Fruit fly (Drosophila melanogaster): ENCODE data around the gene fid.

The fid gene

dm6 chr3R:25997068-25997714, 27.3 kb downstream of the fid start:
- TF ChIP-seq psq (optimal IDR thresholded peaks at IDR 0.05): no peak
- no peak for TF ChIP-seq CG8478 (optimal IDR thresholded peaks at IDR 0.05)
- TF ChIP-seq usp (GFP tag; optimal IDR thresholded peaks at IDR 0.05): no peak
- no peak for TF ChIP-seq Dll (optimal IDR thresholded peaks at IDR 0.05)

DNA sequence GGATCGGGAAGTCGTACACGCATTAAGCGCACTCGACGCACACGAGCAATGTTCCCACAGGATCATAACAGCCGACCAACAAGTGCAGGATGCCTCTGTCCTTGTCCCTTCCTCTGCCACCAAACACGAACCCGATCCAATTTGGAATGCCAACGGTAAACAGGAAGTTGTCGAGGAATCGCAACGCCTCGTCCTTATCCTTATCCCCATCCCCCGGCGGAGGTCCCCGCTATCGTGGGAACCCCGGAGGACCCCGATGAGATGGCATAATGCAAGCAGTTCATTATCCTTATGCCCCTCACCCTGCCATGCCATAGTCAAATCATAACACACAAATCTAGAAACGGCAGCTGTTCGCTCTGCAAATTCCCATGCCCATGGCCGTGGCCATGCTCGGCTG, 29.2 kb downstream of the fid start:
- TF ChIP-seq usp (GFP tag; optimal IDR thresholded peaks at IDR 0.05) (no peak), Dll (optimal IDR thresholded peaks at IDR 0.05) (no peak), CG8478 (optimal IDR thresholded peaks at IDR 0.05) (no peak), EcR (GFP tag; optimal IDR thresholded peaks at IDR 0.05) (no peak), psq (optimal IDR thresholded peaks at IDR 0.05) (no peak), pan (optimal IDR thresholded peaks at IDR 0.05) (no peak)

- TF ChIP-seq usp (GFP tag; optimal IDR thresholded peaks at IDR 0.05): no peak
- no peak for TF ChIP-seq Dll (optimal IDR thresholded peaks at IDR 0.05)
- no peak for TF ChIP-seq psq (optimal IDR thresholded peaks at IDR 0.05)
- no peak for TF ChIP-seq pan (optimal IDR thresholded peaks at IDR 0.05)
- TF ChIP-seq CG8478 (optimal IDR thresholded peaks at IDR 0.05): no peak
- no peak for TF ChIP-seq EcR (GFP tag; optimal IDR thresholded peaks at IDR 0.05)
Measured at dm6 chr3R:25999611-26000010, 29.7 kb downstream of the fid start.

dm6 chr3R:26000720-26001682, 31.1 kb downstream of the fid start:
- TF ChIP-seq psq (optimal IDR thresholded peaks at IDR 0.05): no peak
- no peak for TF ChIP-seq usp (GFP tag; optimal IDR thresholded peaks at IDR 0.05)
- TF ChIP-seq EcR (GFP tag; optimal IDR thresholded peaks at IDR 0.05): no peak
- TF ChIP-seq pan (optimal IDR thresholded peaks at IDR 0.05): no peak
- TF ChIP-seq Dll (optimal IDR thresholded peaks at IDR 0.05): no peak
- TF ChIP-seq CG8478 (optimal IDR thresholded peaks at IDR 0.05): no peak

DNA sequence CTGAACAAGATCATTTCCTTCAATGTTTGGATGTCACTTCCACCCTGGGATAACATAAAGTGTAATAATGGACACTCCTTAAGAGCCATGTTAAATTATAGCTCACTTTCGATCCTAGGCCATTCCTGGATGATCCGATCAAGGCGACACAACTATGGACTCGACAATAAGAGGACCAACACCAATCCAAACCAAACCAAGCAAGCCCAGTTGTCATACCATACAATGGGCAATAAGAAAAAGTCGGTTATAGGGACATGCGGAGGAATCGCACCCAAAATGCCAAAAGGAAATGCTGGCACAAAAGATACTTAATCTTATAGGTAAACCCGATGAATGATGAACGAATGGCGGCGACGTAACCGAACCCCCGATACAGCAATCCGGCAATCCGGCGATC, 32.2 kb downstream of the fid start:
- TF ChIP-seq usp (GFP tag; optimal IDR thresholded peaks at IDR 0.05) (no peak), CG8478 (optimal IDR thresholded peaks at IDR 0.05) (no peak), Dll (optimal IDR thresholded peaks at IDR 0.05) (no peak), EcR (GFP tag; optimal IDR thresholded peaks at IDR 0.05) (no peak), pan (optimal IDR thresholded peaks at IDR 0.05) (no peak), psq (optimal IDR thresholded peaks at IDR 0.05) (no peak)

DNA sequence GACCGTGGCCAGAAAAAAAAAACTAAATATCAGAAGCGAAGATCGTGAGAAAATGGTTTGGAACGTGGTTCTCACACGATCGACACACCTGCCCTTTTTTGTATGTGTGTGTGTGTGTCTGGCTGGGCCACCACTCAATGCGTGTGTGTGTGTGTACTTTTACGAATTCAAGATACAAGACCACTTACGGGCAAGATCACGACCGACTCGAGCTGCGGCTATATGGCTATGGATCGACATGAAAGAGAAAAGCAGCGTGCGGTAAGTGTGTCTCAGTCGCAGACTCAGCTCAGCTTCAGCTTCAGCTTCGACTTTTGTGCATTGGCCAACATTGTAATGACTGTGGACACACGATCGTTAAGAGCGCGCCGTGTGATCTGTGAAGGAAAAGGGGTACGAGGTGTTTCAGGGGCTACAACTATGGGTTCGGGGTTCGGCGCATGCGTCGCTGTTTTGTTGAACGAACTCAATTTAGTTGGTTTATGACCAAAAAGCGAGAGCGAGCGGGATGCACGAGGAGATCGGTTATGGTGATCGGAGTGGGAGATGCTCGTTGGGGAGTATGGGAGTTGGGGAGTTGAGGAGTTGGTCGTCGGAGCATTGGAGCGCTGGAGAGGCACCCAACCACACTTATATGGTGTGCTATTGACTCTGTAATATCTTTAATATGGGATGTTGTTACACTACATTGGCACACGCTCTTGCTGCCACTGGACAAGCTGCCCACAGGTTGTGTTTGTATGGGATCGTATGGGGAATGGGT, 32.9 kb downstream of the fid start:
- TF ChIP-seq usp (GFP tag; optimal IDR thresholded peaks at IDR 0.05) (no peak), Dll (optimal IDR thresholded peaks at IDR 0.05) (peak; percentile 0), EcR (GFP tag; optimal IDR thresholded peaks at IDR 0.05) (peak in 1 of 2 experiments; percentile 47), psq (optimal IDR thresholded peaks at IDR 0.05) (no peak), pan (optimal IDR thresholded peaks at IDR 0.05) (no peak), CG8478 (optimal IDR thresholded peaks at IDR 0.05) (no peak)

DNA sequence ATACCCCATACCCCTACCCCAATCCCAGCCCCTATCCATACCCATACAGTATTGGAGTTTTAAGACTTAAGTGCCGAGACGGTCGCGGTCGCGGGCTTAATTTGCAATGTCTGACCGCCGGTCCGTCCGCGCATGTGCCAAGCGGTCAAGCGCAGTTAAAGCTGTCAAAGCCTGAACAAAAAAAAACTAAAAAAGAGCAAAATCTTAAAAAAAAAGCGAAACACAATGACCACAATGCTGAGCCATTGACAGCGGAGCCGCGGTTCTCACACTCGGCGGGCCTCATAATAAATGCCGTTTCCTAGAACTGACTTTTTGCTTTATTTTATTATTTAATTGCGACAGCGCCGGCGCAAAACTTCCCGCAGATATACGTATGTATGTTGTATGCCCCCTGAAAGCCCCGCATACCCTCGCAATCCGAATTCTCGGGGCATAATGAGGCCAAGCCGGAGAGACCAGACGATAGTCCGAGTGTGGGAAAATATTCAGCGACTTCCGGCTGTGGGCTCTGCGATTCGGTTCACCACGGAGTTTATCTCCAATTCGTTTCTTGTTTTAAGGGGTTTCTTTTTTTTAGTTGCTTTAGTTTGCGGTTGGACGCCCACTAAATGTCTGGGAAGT, 34.6 kb downstream of the fid start:
- TF ChIP-seq usp (GFP tag; optimal IDR thresholded peaks at IDR 0.05) (no peak), EcR (GFP tag; optimal IDR thresholded peaks at IDR 0.05) (peak in 1 of 2 experiments; percentile 20)

- TF ChIP-seq usp (GFP tag; optimal IDR thresholded peaks at IDR 0.05) (no peak), EcR (GFP tag; optimal IDR thresholded peaks at IDR 0.05) (no peak), CG8478 (optimal IDR thresholded peaks at IDR 0.05) (no peak), Dll (optimal IDR thresholded peaks at IDR 0.05) (no peak), pan (optimal IDR thresholded peaks at IDR 0.05) (no peak), psq (optimal IDR thresholded peaks at IDR 0.05) (no peak)
Measured at dm6 chr3R:26005619-26005977, 35.7 kb downstream of the fid start.

- TF ChIP-seq usp (GFP tag; optimal IDR thresholded peaks at IDR 0.05) (no peak), CG8478 (optimal IDR thresholded peaks at IDR 0.05) (no peak), EcR (GFP tag; optimal IDR thresholded peaks at IDR 0.05) (peak in 1 of 2 experiments; percentile 52), psq (optimal IDR thresholded peaks at IDR 0.05) (no peak), pan (optimal IDR thresholded peaks at IDR 0.05) (no peak), Dll (optimal IDR thresholded peaks at IDR 0.05) (peak; percentile 71)
Measured at dm6 chr3R:26005978-26006934, 36.4 kb downstream of the fid start.

DNA sequence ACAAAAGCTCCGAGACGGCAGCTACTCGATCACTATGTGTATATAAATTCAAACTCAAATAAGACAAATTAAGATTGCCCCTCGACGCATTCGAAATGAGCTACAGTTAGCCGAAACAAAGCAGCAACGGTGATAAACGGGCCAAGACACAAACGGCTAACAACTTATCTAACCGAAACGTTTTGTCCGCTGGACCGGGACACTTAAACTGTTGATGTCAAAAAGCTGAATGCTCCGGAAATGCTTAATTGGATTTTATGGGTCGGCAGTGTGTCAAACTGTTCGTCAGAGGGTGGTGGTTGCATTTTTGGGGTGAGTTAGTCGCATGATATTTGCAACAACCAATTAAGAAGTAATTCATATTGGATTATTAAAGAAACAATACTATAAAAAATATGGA, 37.4 kb downstream of the fid start:
- TF ChIP-seq CG8478 (optimal IDR thresholded peaks at IDR 0.05) (no peak), usp (GFP tag; optimal IDR thresholded peaks at IDR 0.05) (no peak), pan (optimal IDR thresholded peaks at IDR 0.05) (no peak), psq (optimal IDR thresholded peaks at IDR 0.05) (no peak), EcR (GFP tag; optimal IDR thresholded peaks at IDR 0.05) (no peak), Dll (optimal IDR thresholded peaks at IDR 0.05) (no peak)

Measured in whole organism.